Worm (Caenorhabditis elegans) whole organism, midembryonic: ENCODE data around the gene wee-1.1.

Experiments used
- T22C8.4 ChIP-seq: fragments of 200-800 bp; sonication (Bioruptor generic); IDR thresholded peaks from 2 replicates; pipeline ENCODE4 v1.3.6; 2022; ENCODE audit warnings: missing genetic modification characterization, missing compliant biosample characterization
- cog-1 ChIP-seq: sonication (generic microtip); optimal IDR thresholded peaks from 2 replicates; lab custom pipeline; 2016; ENCODE audit warnings: missing genetic modification characterization, missing compliant biosample characterization
- flt-1 ChIP-seq: fragments of 200-800 bp; sonication (Bioruptor generic); IDR thresholded peaks from 2 replicates; pipeline ENCODE4 v1.3.6; 2022; ENCODE audit warnings: missing genetic modification characterization, missing compliant biosample characterization
- klf-2 ChIP-seq: fragments of 200-800 bp; sonication (Bioruptor generic); conservative IDR thresholded peaks from 2 replicates; pipeline ENCODE4 v1.3.6; 2022; ENCODE audit warnings: missing genetic modification reagents, missing genetic modification characterization, missing compliant biosample characterization
- ref-1 ChIP-seq: fragments of 200-800 bp; sonication (Bioruptor generic); conservative IDR thresholded peaks from 2 replicates; pipeline ENCODE4 v1.3.6; 2022; ENCODE audit warnings: missing genetic modification reagents, missing genetic modification characterization, missing compliant biosample characterization
- tab-1 ChIP-seq: fragments of 200-800 bp; sonication (Bioruptor generic); IDR thresholded peaks from 2 replicates; pipeline ENCODE4 v1.3.6; 2022; ENCODE audit warnings: missing genetic modification characterization, missing compliant biosample characterization
- ztf-29 ChIP-seq: fragments of 200-800 bp; sonication (Bioruptor generic); IDR thresholded peaks from 2 replicates; pipeline ENCODE4 v1.3.6; 2022; ENCODE audit warnings: missing genetic modification reagents, missing genetic modification characterization, missing compliant biosample characterization

- TF ChIP-seq cog-1 (no peak), ref-1 (GFP tag; lab: Robert Waterston, UW) (no peak), ztf-29 (GFP tag; lab: Robert Waterston, UW) (no peak), flt-1 (GFP tag; lab: Robert Waterston, UW) (no peak), T22C8.4 (no peak), tab-1 (GFP tag; lab: Robert Waterston, UW) (no peak), klf-2 (GFP tag; lab: Robert Waterston, UW) (no peak)
Measured at ce11 chrII:9551536-9551935, 31.8 kb downstream of the wee-1.1 start, which contains the start of gene F35H8.12.
